Fruit fly (Drosophila melanogaster) whole organism, wandering third instar larva: ENCODE results near the gene CG33172.

Experiments used
- GATAd ChIP-seq: sonication (Bioruptor generic); optimal IDR thresholded peaks from 2 replicates; lab custom pipeline; 2016; ENCODE audit warnings: missing biosample characterization, missing genetic modification characterization
- Hr78 ChIP-seq: fragments of >200 bp; optimal IDR thresholded peaks from 2 replicates; lab custom pipeline; 2017; ENCODE audit warnings: missing biosample characterization, missing genetic modification characterization
- Sp1 ChIP-seq: fragments of 200-800 bp; sonication (Bioruptor generic); optimal IDR thresholded peaks from 3 replicates; lab custom pipeline; 2019; ENCODE audit warnings: missing biosample characterization, mild to moderate bottlenecking, missing genetic modification characterization, moderate library complexity
- br ChIP-seq: fragments of 200-800 bp; sonication (Bioruptor generic); optimal IDR thresholded peaks from 2 replicates; lab custom pipeline; 2016; ENCODE audit warnings: missing biosample characterization, missing genetic modification characterization
- dl ChIP-seq, 2 experiments: fragments of 175-275, 200-275 bp in 1 of 2; fragments of 200-275 bp in 1 of 2; sonication (Bioruptor generic); optimal IDR thresholded peaks; lab custom pipeline; 2018; ENCODE audit warnings: mild to moderate bottlenecking in 2 of 2, missing biosample characterization in 2 of 2, missing genetic modification characterization in 2 of 2, moderate library complexity in 2 of 2; ENCODE audit not compliant: partially characterized antibody in 2 of 2, insufficient read depth in 1 of 2
- dsf ChIP-seq: sonication (Bioruptor generic); optimal IDR thresholded peaks from 2 replicates; lab custom pipeline; 2016; ENCODE audit warnings: missing biosample characterization, missing genetic modification characterization, borderline replicate concordance
- foxo ChIP-seq, 2 experiments: fragments of 200-800 bp; sonication (Bioruptor generic); optimal IDR thresholded peaks; 2 replicates in 1 of 2; 3 replicates in 1 of 2; lab custom pipeline; 2016 to 2017; ENCODE audit warnings: missing biosample characterization in 2 of 2, missing genetic modification characterization in 2 of 2
- h ChIP-seq: fragments of 200-800 bp; sonication (Bioruptor generic); optimal IDR thresholded peaks from 3 replicates; lab custom pipeline; 2016; ENCODE audit warnings: missing biosample characterization, mild to moderate bottlenecking, missing genetic modification characterization
- lola ChIP-seq: fragments of >200 bp; optimal IDR thresholded peaks from 2 replicates; lab custom pipeline; 2017; ENCODE audit warnings: missing biosample characterization, missing genetic modification characterization
- pan ChIP-seq: fragments of >200 bp; optimal IDR thresholded peaks from 2 replicates; lab custom pipeline; 2017
- rgr ChIP-seq: fragments of 200-800 bp; sonication (Bioruptor generic); optimal IDR thresholded peaks from 3 replicates; lab custom pipeline; 2016; ENCODE audit warnings: missing biosample characterization, mild to moderate bottlenecking, missing genetic modification characterization
- sage ChIP-seq: fragments of 200-800 bp; sonication (Bioruptor generic); optimal IDR thresholded peaks from 2 replicates; lab custom pipeline; 2016; ENCODE audit warnings: missing biosample characterization, mild to moderate bottlenecking, missing genetic modification characterization
- usp ChIP-seq: fragments of >200 bp; optimal IDR thresholded peaks from 2 replicates; lab custom pipeline; 2017; ENCODE audit warnings: missing biosample characterization, missing genetic modification characterization
- woc ChIP-seq: sonication (Bioruptor generic); optimal IDR thresholded peaks from 2 replicates; lab custom pipeline; 2016; ENCODE audit warnings: missing biosample characterization, mild to moderate bottlenecking, missing genetic modification characterization

DNA sequence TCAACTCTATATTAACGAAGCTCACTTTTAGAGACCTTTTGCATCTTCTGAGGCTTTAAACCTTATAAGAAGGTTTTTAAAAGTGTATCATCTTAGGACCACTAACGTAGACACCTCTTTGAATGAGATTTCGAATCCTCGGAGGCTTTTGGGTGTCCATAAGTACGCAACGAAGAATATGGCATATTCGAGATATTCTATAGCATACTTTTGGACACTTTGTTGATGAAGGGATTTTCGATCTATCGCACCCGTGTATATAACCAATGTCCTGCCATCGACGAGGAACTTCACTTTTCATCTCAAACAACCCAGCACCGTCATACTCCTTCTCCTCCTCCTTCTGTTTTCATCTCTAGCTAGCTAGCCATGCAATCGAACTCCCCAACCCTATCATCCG lies 52.9 kb downstream of the CG33172 start:
- TF ChIP-seq Hr78 (GFP tag; lab: Kevin White, UChicago), result no peak
- no peak for TF ChIP-seq br (GFP tag; lab: Kevin White, UChicago)
- TF ChIP-seq rgr (GFP tag; lab: Kevin White, UChicago), result no peak
- TF ChIP-seq sage (GFP tag; lab: Kevin White, UChicago), result no peak
- TF ChIP-seq usp, result no peak
- no peak for TF ChIP-seq dl (GFP tag; optimal IDR thresholded peaks at IDR 0.05; lab: Kevin White, UChicago; ENCODE audit: insufficient read depth in 1 of 2, partially characterized antibody in 2 of 2)
- TF ChIP-seq dsf (GFP tag; lab: Kevin White, UChicago), result no peak
- TF ChIP-seq GATAd (GFP tag; lab: Kevin White, UChicago), result no peak
- no peak for TF ChIP-seq pan (lab: Kevin White, UChicago)
- TF ChIP-seq Sp1 (GFP tag; lab: Kevin White, UChicago), result no peak
- no peak for TF ChIP-seq woc (GFP tag; lab: Kevin White, UChicago)
- no peak for TF ChIP-seq lola (GFP tag; lab: Kevin White, UChicago)
- TF ChIP-seq foxo (GFP tag; optimal IDR thresholded peaks at IDR 0.05; lab: Kevin White, UChicago), result no peak
- no peak for TF ChIP-seq h
